Worm (Caenorhabditis elegans) whole organism, early embryonic: Measurements from ENCODE around the gene asp-16.

Experiments
- F13C5.2 ChIP-seq: sonication (generic microtip); optimal IDR thresholded peaks from 2 replicates; lab custom pipeline; 2017; ENCODE audit warnings: mild to moderate bottlenecking, missing genetic modification characterization, inconsistent platforms, missing compliant biosample characterization
- ama-1 ChIP-seq: fragments of 150-350 bp; optimal IDR thresholded peaks from 2 replicates; lab custom pipeline; 2014
- ceh-36 ChIP-seq: sonication (generic microtip); optimal IDR thresholded peaks from 2 replicates; lab custom pipeline; 2016; ENCODE audit warnings: missing genetic modification characterization, inconsistent platforms, missing compliant biosample characterization
- ets-7 ChIP-seq: sonication (generic microtip); optimal IDR thresholded peaks from 2 replicates; lab custom pipeline; 2016; ENCODE audit warnings: missing genotype, missing genetic modification characterization, missing compliant biosample characterization
- flt-1 ChIP-seq: fragments of 200-800 bp; sonication (Bioruptor generic); IDR thresholded peaks from 2 replicates; pipeline ENCODE4 v1.3.6; 2022; ENCODE audit warnings: missing genetic modification characterization, missing compliant biosample characterization
- hmg-4 ChIP-seq: fragments of 200-800 bp; sonication (Bioruptor generic); optimal IDR thresholded peaks from 2 replicates; lab custom pipeline; 2018; ENCODE audit warnings: mild to moderate bottlenecking, missing genetic modification characterization, missing compliant biosample characterization
- hnd-1 ChIP-seq: sonication (generic microtip); optimal IDR thresholded peaks from 2 replicates; lab custom pipeline; 2016; ENCODE audit warnings: missing genetic modification characterization, missing compliant biosample characterization
- sea-1 ChIP-seq: fragments of 200-800 bp; sonication (Bioruptor generic); conservative IDR thresholded peaks from 2 replicates; pipeline ENCODE4 v1.3.6; 2022; ENCODE audit warnings: missing genetic modification characterization, missing compliant biosample characterization
- tbx-11 ChIP-seq: fragments of 200-800 bp; sonication (Bioruptor generic); IDR thresholded peaks from 2 replicates; pipeline ENCODE4 v1.3.6; 2022; ENCODE audit warnings: missing genetic modification characterization, missing compliant biosample characterization

DNA sequence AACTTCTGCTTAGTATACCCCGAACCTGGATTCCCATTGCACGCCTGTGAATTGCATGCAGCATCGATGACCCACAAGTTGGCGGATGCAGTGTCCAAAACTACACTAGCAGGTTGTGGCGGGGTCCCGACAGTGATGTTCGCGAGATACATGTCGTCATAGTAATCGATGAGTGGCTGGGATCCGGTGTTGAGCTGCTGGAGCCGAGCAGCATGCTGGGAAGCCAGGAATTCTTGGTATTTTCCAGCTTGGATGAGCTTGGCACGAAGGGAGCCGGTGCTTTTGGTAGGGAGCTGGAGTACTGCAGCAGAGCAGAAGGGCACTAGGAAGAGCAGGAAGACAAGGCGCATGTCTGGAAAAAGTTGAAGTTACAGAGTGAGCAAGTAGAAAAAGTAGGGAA, at the start of gene asp-16:
- TF ChIP-seq flt-1 (GFP tag; lab: Robert Waterston, UW) (no peak), hnd-1 (tag; lab: Kevin White, UChicago) (no peak), ceh-36 (tag; lab: Kevin White, UChicago) (no peak), ama-1 (lab: Kevin White, UChicago) (no peak), hmg-4 (GFP tag; lab: Kevin White, UChicago) (no peak), sea-1 (GFP tag; lab: Robert Waterston, UW) (no peak), tbx-11 (GFP tag; lab: Robert Waterston, UW) (no peak), ets-7 (tag; lab: Kevin White, UChicago) (no peak), F13C5.2 (tag; lab: Kevin White, UChicago) (no peak)
